Worm (Caenorhabditis elegans) whole organism, L1 larva: ENCODE measurements around the gene B0310.6.

ENCODE experiments used
- ces-1 ChIP-seq: fragments of 150-350 bp; optimal IDR thresholded peaks from 2 replicates; lab custom pipeline; 2014; ENCODE audit warnings: missing biosample characterization, missing genetic modification reagents, missing genetic modification characterization
- lin-13 ChIP-seq: fragments of 150-350 bp; optimal IDR thresholded peaks from 2 replicates; lab custom pipeline; 2014; ENCODE audit warnings: missing biosample characterization, missing genetic modification reagents, missing genetic modification characterization
- nhr-237 ChIP-seq: fragments of 150-350 bp; optimal IDR thresholded peaks from 2 replicates; lab custom pipeline; 2014; ENCODE audit warnings: missing biosample characterization, missing genetic modification characterization
- pax-3 ChIP-seq: fragments of 200-800 bp; sonication (Bioruptor generic); optimal IDR thresholded peaks from 2 replicates; lab custom pipeline; 2018; ENCODE audit warnings: mild to moderate bottlenecking, missing genetic modification characterization, moderate library complexity, missing compliant biosample characterization
- pqm-1 ChIP-seq: sonication (generic microtip); optimal IDR thresholded peaks from 3 replicates; lab custom pipeline; 2017; ENCODE audit warnings: missing biosample characterization, missing genetic modification characterization
- snpc-4 ChIP-seq: fragments of 150-350 bp; optimal IDR thresholded peaks from 2 replicates; lab custom pipeline; 2014; ENCODE audit warnings: missing biosample characterization, missing genetic modification characterization

DNA sequence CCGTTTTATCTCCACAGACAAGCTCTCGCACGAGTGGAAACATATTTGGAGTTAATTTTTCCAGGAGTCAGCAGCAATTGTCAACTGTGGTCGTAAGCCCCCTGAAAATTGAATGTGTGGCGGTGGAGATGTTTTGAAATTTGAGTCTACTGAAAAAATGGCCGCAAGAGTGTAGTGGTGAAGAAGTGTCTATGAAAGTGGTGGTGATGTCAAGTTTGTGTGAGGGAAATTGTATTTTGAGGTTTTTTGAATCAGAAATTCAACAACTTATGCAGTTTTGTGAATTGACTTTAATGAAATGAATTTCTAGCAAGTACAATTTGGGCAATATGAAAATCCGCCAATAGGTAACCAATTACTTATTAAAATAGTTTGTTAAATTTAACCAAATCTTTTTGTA, 41.8 kb upstream of the B0310.6 start, which contains the start of gene mrp-2:
- TF ChIP-seq nhr-237 (no peak), pax-3 (tag; lab: Kevin White, UChicago) (no peak), snpc-4 (no peak), pqm-1 (tag; lab: Kevin White, UChicago) (no peak), lin-13 (GFP tag; lab: Kevin White, UChicago) (no peak), ces-1 (GFP tag; lab: Kevin White, UChicago) (no peak)
